Worm (Caenorhabditis elegans) whole organism, L3 larva: ENCODE data around the gene lipl-1.

Source experiments
- daf-12 ChIP-seq: fragments of 150-350 bp; optimal IDR thresholded peaks from 2 replicates; lab custom pipeline; 2014; ENCODE audit warnings: missing biosample characterization, missing genetic modification reagents, missing genetic modification characterization
- fos-1 ChIP-seq: fragments of 150-350 bp; optimal IDR thresholded peaks from 2 replicates; lab custom pipeline; 2014; ENCODE audit warnings: missing biosample characterization, missing genetic modification characterization
- hmg-11 ChIP-seq: sonication (generic microtip); optimal IDR thresholded peaks from 2 replicates; lab custom pipeline; 2016; ENCODE audit warnings: missing genetic modification characterization, missing compliant biosample characterization
- jun-1 ChIP-seq: fragments of 150-350 bp; optimal IDR thresholded peaks from 2 replicates; lab custom pipeline; 2014; ENCODE audit warnings: missing biosample characterization, missing genetic modification reagents, missing genetic modification characterization
- lin-15B ChIP-seq: fragments of 150-350 bp; optimal IDR thresholded peaks from 2 replicates; lab custom pipeline; 2014; ENCODE audit warnings: missing biosample characterization, missing genetic modification characterization
- lin-39 ChIP-seq: fragments of 150-350 bp; optimal IDR thresholded peaks from 2 replicates; lab custom pipeline; 2018; ENCODE audit warnings: missing biosample characterization, missing genetic modification reagents, missing genetic modification characterization
- mdl-1 ChIP-seq: fragments of 150-350 bp; optimal IDR thresholded peaks from 2 replicates; lab custom pipeline; 2014; ENCODE audit warnings: missing biosample characterization, missing genetic modification characterization
- nhr-12 ChIP-seq: fragments of 150-350 bp; optimal IDR thresholded peaks from 2 replicates; lab custom pipeline; 2014; ENCODE audit warnings: missing biosample characterization, missing genetic modification characterization
- nhr-237 ChIP-seq: fragments of 150-350 bp; optimal IDR thresholded peaks from 2 replicates; lab custom pipeline; 2014; ENCODE audit warnings: missing biosample characterization, missing genetic modification characterization
- nhr-77 ChIP-seq: fragments of 150-350 bp; optimal IDR thresholded peaks from 2 replicates; lab custom pipeline; 2014; ENCODE audit warnings: missing biosample characterization, missing genetic modification characterization
- pha-4 ChIP-seq: fragments of 150-350 bp; optimal IDR thresholded peaks from 2 replicates; lab custom pipeline; 2014; ENCODE audit warnings: missing biosample characterization, missing genetic modification reagents, missing genetic modification characterization
- pqm-1 ChIP-seq: fragments of 150-350 bp; optimal IDR thresholded peaks from 2 replicates; lab custom pipeline; 2017; ENCODE audit warnings: missing biosample characterization, missing genetic modification characterization, inconsistent platforms
- unc-62 ChIP-seq: fragments of 150-350 bp; sonication (generic microtip); optimal IDR thresholded peaks from 4 replicates; lab custom pipeline; 2014; ENCODE audit warnings: missing biosample characterization, missing genetic modification reagents, missing genetic modification characterization

DNA sequence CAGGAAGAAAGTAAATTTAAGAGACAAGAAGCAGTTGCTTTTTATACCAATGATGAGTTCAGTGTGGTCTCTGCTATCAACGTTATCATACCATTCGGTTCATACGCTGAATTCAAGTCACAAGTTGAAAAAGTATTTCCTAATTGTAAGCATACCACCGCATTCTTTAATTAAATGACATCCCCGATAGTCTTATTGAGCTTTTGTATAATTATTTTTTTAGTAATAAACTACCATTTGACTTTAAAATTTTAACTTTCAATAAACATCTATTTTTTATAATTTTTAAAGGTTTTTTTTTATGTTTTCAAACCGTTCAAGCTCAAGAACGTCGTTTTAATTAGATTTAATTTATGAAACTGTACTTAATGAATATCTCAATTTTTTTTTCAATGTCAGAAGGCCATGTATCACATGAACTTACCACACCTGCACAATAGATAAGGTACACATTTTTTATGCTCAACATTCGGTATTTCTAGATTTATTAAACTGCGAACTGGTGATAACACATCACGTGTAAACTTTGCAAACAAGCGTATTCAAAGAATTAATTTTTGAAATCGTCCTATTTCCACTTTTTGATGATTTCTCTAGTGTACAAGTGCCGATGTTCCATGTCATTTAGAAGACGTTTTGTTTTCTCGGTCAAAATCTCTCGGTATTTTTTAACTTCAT lies 22.1 kb downstream of the lipl-1 start, which contains the start of gene T16G1.4:
- no peak for TF ChIP-seq jun-1 (tag; lab: Kevin White, UChicago)
- no peak for TF ChIP-seq hmg-11
- no peak for TF ChIP-seq nhr-237
- no peak for TF ChIP-seq daf-12 (tag; lab: Kevin White, UChicago)
- peak; percentile 2 for TF ChIP-seq pha-4
- no peak for TF ChIP-seq lin-15B (tag; lab: Kevin White, UChicago)
- no peak for TF ChIP-seq nhr-12 (tag; lab: Kevin White, UChicago)
- no peak for TF ChIP-seq fos-1 (tag; lab: Kevin White, UChicago)
- no peak for TF ChIP-seq lin-39 (tag; lab: Kevin White, UChicago)
- TF ChIP-seq pqm-1 (tag; lab: Kevin White, UChicago) = peak; percentile 32
- no peak for TF ChIP-seq nhr-77 (tag; lab: Kevin White, UChicago)
- TF ChIP-seq mdl-1 (tag; lab: Kevin White, UChicago) = no peak
- no peak for TF ChIP-seq unc-62 (GFP tag; lab: Kevin White, UChicago)
